Worm (Caenorhabditis elegans) whole organism, L2 larva: ENCODE measurements around the gene fcd-2.

Experiments
- C34F6.9 ChIP-seq: fragments of 150-350 bp; optimal IDR thresholded peaks from 2 replicates; lab custom pipeline; 2014; ENCODE audit warnings: missing biosample characterization, missing genetic modification characterization
- F13H6.1 ChIP-seq: sonication (generic microtip); optimal IDR thresholded peaks from 2 replicates; lab custom pipeline; 2016; ENCODE audit warnings: missing genetic modification characterization, missing compliant biosample characterization
- R02D3.7 ChIP-seq: fragments of 150-350 bp; optimal IDR thresholded peaks from 2 replicates; lab custom pipeline; 2014; ENCODE audit warnings: missing biosample characterization, missing genetic modification characterization
- Y55F3AM.14 ChIP-seq: fragments of 200-800 bp; sonication (Bioruptor generic); optimal IDR thresholded peaks from 2 replicates; lab custom pipeline; 2018; ENCODE audit warnings: mild to moderate bottlenecking, missing genetic modification characterization, missing compliant biosample characterization
- aly-2 ChIP-seq: fragments of 150-350 bp; optimal IDR thresholded peaks from 2 replicates; lab custom pipeline; 2014; ENCODE audit warnings: missing biosample characterization, missing genetic modification characterization
- ama-1 ChIP-seq: fragments of 150-350 bp; optimal IDR thresholded peaks from 2 replicates; lab custom pipeline; 2018; ENCODE audit warnings: inconsistent platforms
- ceh-16 ChIP-seq: fragments of 150-350 bp; optimal IDR thresholded peaks from 2 replicates; lab custom pipeline; 2014; ENCODE audit warnings: missing biosample characterization, missing genetic modification characterization
- ceh-82 ChIP-seq: fragments of 150-350 bp; optimal IDR thresholded peaks from 2 replicates; lab custom pipeline; 2014; ENCODE audit warnings: missing biosample characterization, missing genetic modification characterization
- crh-2 ChIP-seq: sonication (generic microtip); optimal IDR thresholded peaks from 2 replicates; lab custom pipeline; 2017; ENCODE audit warnings: missing biosample characterization, missing genetic modification characterization
- dmd-4 ChIP-seq: sonication (generic microtip); optimal IDR thresholded peaks from 2 replicates; lab custom pipeline; 2017; ENCODE audit warnings: missing biosample characterization, missing genetic modification characterization
- egl-27 ChIP-seq: sonication (generic microtip); optimal IDR thresholded peaks from 3 replicates; lab custom pipeline; 2017; ENCODE audit warnings: missing biosample characterization, missing genetic modification reagents, missing genetic modification characterization
- elt-1 ChIP-seq: fragments of 150-350 bp; optimal IDR thresholded peaks from 2 replicates; lab custom pipeline; 2014; ENCODE audit warnings: missing biosample characterization, missing genetic modification characterization
- elt-3 ChIP-seq: sonication (generic microtip); optimal IDR thresholded peaks from 2 replicates; lab custom pipeline; 2017; ENCODE audit warnings: missing biosample characterization, missing genetic modification characterization
- fos-1 ChIP-seq: fragments of 150-350 bp; optimal IDR thresholded peaks from 2 replicates; lab custom pipeline; 2014; ENCODE audit warnings: missing biosample characterization, missing genetic modification characterization
- gmeb-1 ChIP-seq: fragments of 150-350 bp; optimal IDR thresholded peaks from 2 replicates; lab custom pipeline; 2014; ENCODE audit warnings: missing biosample characterization, missing genetic modification characterization
- lin-11 ChIP-seq: fragments of 150-350 bp; sonication (generic microtip); optimal IDR thresholded peaks from 2 replicates; lab custom pipeline; 2014; ENCODE audit warnings: missing biosample characterization, missing genetic modification characterization, inconsistent platforms, mixed read lengths
- lin-13 ChIP-seq: fragments of 150-350 bp; optimal IDR thresholded peaks from 2 replicates; lab custom pipeline; 2014; ENCODE audit warnings: missing biosample characterization, missing genetic modification reagents, missing genetic modification characterization
- lin-39 ChIP-seq: fragments of 150-350 bp; optimal IDR thresholded peaks from 2 replicates; lab custom pipeline; 2014; ENCODE audit warnings: missing biosample characterization, missing genetic modification reagents, missing genetic modification characterization
- lsy-2 ChIP-seq, 2 experiments: fragments of 150-350 bp in 1 of 2; sonication (generic microtip) in 1 of 2; optimal IDR thresholded peaks; 2 replicates each; lab custom pipeline; 2014 to 2017; ENCODE audit warnings: missing biosample characterization in 2 of 2, missing genetic modification characterization in 2 of 2
- mab-5 ChIP-seq: fragments of 150-350 bp; optimal IDR thresholded peaks from 2 replicates; lab custom pipeline; 2014; ENCODE audit warnings: missing biosample characterization, missing genetic modification characterization
- mdl-1 ChIP-seq, 2 experiments: fragments of 150-350 bp in 1 of 2; sonication (generic microtip) in 1 of 2; optimal IDR thresholded peaks; 2 replicates each; lab custom pipeline; 2017; ENCODE audit warnings: missing biosample characterization in 2 of 2, missing genetic modification characterization in 2 of 2
- nhr-129 ChIP-seq: fragments of 150-350 bp; optimal IDR thresholded peaks from 2 replicates; lab custom pipeline; 2014; ENCODE audit warnings: missing biosample characterization, missing genetic modification characterization
- nhr-21 ChIP-seq: fragments of 150-350 bp; optimal IDR thresholded peaks from 2 replicates; lab custom pipeline; 2014; ENCODE audit warnings: missing biosample characterization, missing genetic modification characterization
- nhr-23 ChIP-seq: fragments of 150-350 bp; optimal IDR thresholded peaks from 2 replicates; lab custom pipeline; 2014; ENCODE audit warnings: missing biosample characterization, missing genetic modification reagents, missing genetic modification characterization
- nhr-237 ChIP-seq: fragments of 150-350 bp; optimal IDR thresholded peaks from 2 replicates; lab custom pipeline; 2014; ENCODE audit warnings: missing biosample characterization, missing genetic modification characterization
- nhr-25 ChIP-seq: fragments of 150-350 bp; sonication (generic microtip); optimal IDR thresholded peaks from 3 replicates; lab custom pipeline; 2014; ENCODE audit warnings: missing biosample characterization, missing genetic modification characterization
- nhr-6 ChIP-seq: fragments of 150-350 bp; optimal IDR thresholded peaks from 2 replicates; lab custom pipeline; 2014; ENCODE audit warnings: missing biosample characterization, missing genetic modification characterization
- peb-1 ChIP-seq: fragments of 150-350 bp; optimal IDR thresholded peaks from 2 replicates; lab custom pipeline; 2014; ENCODE audit warnings: missing biosample characterization, missing genetic modification characterization
- sem-4 ChIP-seq: fragments of 150-350 bp; optimal IDR thresholded peaks from 2 replicates; lab custom pipeline; 2014; ENCODE audit warnings: missing biosample characterization, missing genetic modification reagents, missing genetic modification characterization
- skn-1 ChIP-seq: sonication (generic microtip); optimal IDR thresholded peaks from 2 replicates; lab custom pipeline; 2017; ENCODE audit warnings: missing biosample characterization, missing genetic modification characterization
- sma-3 ChIP-seq: sonication (generic microtip); optimal IDR thresholded peaks from 2 replicates; lab custom pipeline; 2016; ENCODE audit warnings: missing genetic modification reagents, missing genetic modification characterization, missing compliant biosample characterization
- sma-9 ChIP-seq, 2 experiments: fragments of 150-350 bp in 1 of 2; sonication (generic microtip) in 1 of 2; optimal IDR thresholded peaks; 2 replicates each; lab custom pipeline; 2014 to 2016; ENCODE audit warnings: missing genetic modification characterization in 2 of 2, mild to moderate bottlenecking in 1 of 2, missing biosample characterization in 1 of 2, missing compliant biosample characterization in 1 of 2, missing genetic modification reagents in 1 of 2, moderate library complexity in 1 of 2
- snpc-4 ChIP-seq: fragments of 150-350 bp; optimal IDR thresholded peaks from 2 replicates; lab custom pipeline; 2014; ENCODE audit warnings: missing biosample characterization, missing genetic modification characterization
- unc-39 ChIP-seq: fragments of 150-350 bp; optimal IDR thresholded peaks from 2 replicates; lab custom pipeline; 2014; ENCODE audit warnings: missing biosample characterization, missing genetic modification characterization
- unc-55 ChIP-seq: fragments of 150-350 bp; sonication (generic microtip); optimal IDR thresholded peaks from 3 replicates; lab custom pipeline; 2014; ENCODE audit warnings: missing biosample characterization, missing genetic modification reagents, missing genetic modification characterization
- zag-1 ChIP-seq: fragments of 150-350 bp; optimal IDR thresholded peaks from 2 replicates; lab custom pipeline; 2014; ENCODE audit warnings: missing biosample characterization, missing genetic modification characterization
- ztf-1 ChIP-seq: fragments of 200-800 bp; sonication (Bioruptor generic); conservative IDR thresholded peaks from 2 replicates; pipeline ENCODE4 v1.3.6; 2022; ENCODE audit warnings: missing genetic modification characterization, missing compliant biosample characterization
- ztf-11 ChIP-seq: sonication (generic microtip); optimal IDR thresholded peaks from 2 replicates; lab custom pipeline; 2017; ENCODE audit warnings: missing biosample characterization, missing genetic modification characterization
- ztf-4 ChIP-seq: fragments of 150-350 bp; optimal IDR thresholded peaks from 2 replicates; lab custom pipeline; 2014; ENCODE audit warnings: missing biosample characterization, missing genetic modification characterization

Gene fcd-2

ce11 chrIV:15028386-15028785 lies 2.9 kb downstream of the fcd-2 start:
- TF ChIP-seq gmeb-1 (tag; lab: Kevin White, UChicago) = no peak
- TF ChIP-seq peb-1 (tag; lab: Kevin White, UChicago) = no peak
- no peak for TF ChIP-seq mab-5 (tag; lab: Kevin White, UChicago)
- TF ChIP-seq unc-39 (tag; lab: Kevin White, UChicago) = no peak
- no peak for TF ChIP-seq ceh-82 (tag; lab: Kevin White, UChicago)
- TF ChIP-seq nhr-237 = no peak
- no peak for TF ChIP-seq elt-1 (tag; lab: Kevin White, UChicago)
- TF ChIP-seq ztf-11 = no peak
- TF ChIP-seq ztf-4 (tag; lab: Kevin White, UChicago) = no peak
- no peak for TF ChIP-seq mdl-1 (tag; optimal IDR thresholded peaks at IDR 0.05; lab: Kevin White, UChicago)
- no peak for TF ChIP-seq ceh-16 (tag; lab: Kevin White, UChicago)
- no peak for TF ChIP-seq nhr-21
- no peak for TF ChIP-seq egl-27 (tag; lab: Kevin White, UChicago)
- no peak for TF ChIP-seq zag-1 (tag; lab: Kevin White, UChicago)
- TF ChIP-seq nhr-23 (tag; lab: Kevin White, UChicago) = no peak
- no peak for TF ChIP-seq lsy-2 (tag; optimal IDR thresholded peaks at IDR 0.05; lab: Kevin White, UChicago)
- no peak for TF ChIP-seq elt-3 (tag; lab: Kevin White, UChicago)
- no peak for TF ChIP-seq snpc-4
- TF ChIP-seq lin-39 (tag; lab: Kevin White, UChicago) = no peak
- no peak for TF ChIP-seq ztf-1 (GFP tag; lab: Robert Waterston, UW)

DNA sequence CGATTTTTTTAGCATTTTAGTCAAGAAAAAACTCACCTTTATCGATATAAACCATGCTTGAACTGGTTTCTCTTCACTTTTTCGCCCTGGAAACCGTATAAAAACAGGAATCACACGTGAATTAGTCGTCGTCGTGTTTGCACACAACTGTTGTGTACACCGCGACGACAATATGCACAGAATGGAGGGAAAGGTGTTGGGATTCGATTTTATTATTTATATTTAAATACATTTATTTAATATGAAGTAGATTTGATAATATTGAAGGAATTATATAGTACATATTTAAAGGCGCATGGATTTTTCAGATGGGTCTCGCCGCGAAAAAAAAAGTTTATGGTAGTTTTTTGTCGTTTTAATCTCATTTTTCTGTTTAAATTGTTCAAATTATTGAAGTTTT lies 3.4 kb downstream of the fcd-2 start, which contains the start of gene Y41E3.8:
Y41E3.8 (minus strand) TSS at position 88 of the 400 bp plus-strand sequence.
- peak in 1 of 2 experiments; percentile 54 for TF ChIP-seq lsy-2 (tag; optimal IDR thresholded peaks at IDR 0.05; lab: Kevin White, UChicago)
- peak; percentile 10 for TF ChIP-seq nhr-21
- TF ChIP-seq skn-1 (tag; lab: Kevin White, UChicago) = no peak
- peak; percentile 55 for TF ChIP-seq gmeb-1 (tag; lab: Kevin White, UChicago)
- TF ChIP-seq elt-3 (tag; lab: Kevin White, UChicago) = no peak
- no peak for TF ChIP-seq ama-1 (lab: Kevin White, UChicago)
- TF ChIP-seq mdl-1 (tag; optimal IDR thresholded peaks at IDR 0.05; lab: Kevin White, UChicago) = peak in 1 of 2 experiments; percentile 8
- TF ChIP-seq C34F6.9 (tag; lab: Kevin White, UChicago) = peak; percentile 16
- no peak for TF ChIP-seq R02D3.7 (tag; lab: Kevin White, UChicago)
- TF ChIP-seq nhr-129 (tag; lab: Kevin White, UChicago) = peak; percentile 62
- TF ChIP-seq nhr-237 = no peak
- peak; percentile 35 for TF ChIP-seq unc-55 (GFP tag; lab: Kevin White, UChicago)
- no peak for TF ChIP-seq Y55F3AM.14
- TF ChIP-seq ceh-82 (tag; lab: Kevin White, UChicago) = no peak
- TF ChIP-seq nhr-25 (tag; lab: Kevin White, UChicago) = peak; percentile 6
- TF ChIP-seq fos-1 (tag; lab: Kevin White, UChicago) = no peak
- TF ChIP-seq ztf-4 (tag; lab: Kevin White, UChicago) = no peak
- no peak for TF ChIP-seq sma-3 (GFP tag; lab: Kevin White, UChicago)
- TF ChIP-seq, all 48 proteins: peak for 8

ce11 chrIV:15029565-15029964 lies 4.1 kb downstream of the fcd-2 start:
- TF ChIP-seq mdl-1 (tag; optimal IDR thresholded peaks at IDR 0.05; lab: Kevin White, UChicago) = no peak
- TF ChIP-seq ama-1 (lab: Kevin White, UChicago) = no peak
- no peak for TF ChIP-seq C34F6.9 (tag; lab: Kevin White, UChicago)
- TF ChIP-seq nhr-6 (tag; lab: Kevin White, UChicago) = no peak
- no peak for TF ChIP-seq mab-5 (tag; lab: Kevin White, UChicago)
- TF ChIP-seq sma-3 (GFP tag; lab: Kevin White, UChicago) = no peak
- no peak for TF ChIP-seq F13H6.1 (tag; lab: Kevin White, UChicago)

DNA sequence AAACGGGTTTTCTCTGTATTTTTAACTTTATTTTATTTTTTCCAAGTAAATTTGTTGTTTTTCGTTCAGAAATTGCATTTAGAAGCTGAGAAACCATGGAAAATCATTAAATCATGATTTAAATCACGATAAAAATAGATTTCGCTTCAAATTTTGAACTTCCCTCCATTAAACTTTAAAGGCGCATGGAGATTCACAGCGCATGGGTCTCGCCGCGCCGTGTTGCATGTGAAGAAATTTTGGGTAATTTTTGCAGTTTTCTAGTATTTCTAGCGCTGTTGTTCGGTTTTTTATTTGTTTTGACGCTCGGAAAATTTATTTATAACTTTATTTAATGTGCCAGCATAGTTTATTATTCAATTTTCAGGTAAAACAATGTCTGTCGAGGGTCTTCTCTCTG lies 11.5 kb downstream of the fcd-2 start, which contains the start of gene eef-1B.2:
eef-1B.2 (plus strand) TSS at position 358 of the 400 bp plus-strand sequence.
- TF ChIP-seq unc-55 (GFP tag; lab: Kevin White, UChicago) (peak; percentile 79), crh-2 (tag; lab: Kevin White, UChicago) (peak; percentile 59), lsy-2 (tag; optimal IDR thresholded peaks at IDR 0.05; lab: Kevin White, UChicago) (peak; percentile 42 to 79), lin-13 (peak; percentile 62), mab-5 (tag; lab: Kevin White, UChicago) (peak; percentile 10), sma-9 (GFP tag; optimal IDR thresholded peaks at IDR 0.05; lab: Kevin White, UChicago) (no peak), sma-9 (tag; optimal IDR thresholded peaks at IDR 0.05; lab: Kevin White, UChicago) (no peak), C34F6.9 (tag; lab: Kevin White, UChicago) (peak; percentile 77), gmeb-1 (tag; lab: Kevin White, UChicago) (peak; percentile 91), ceh-82 (tag; lab: Kevin White, UChicago) (no peak), sma-3 (GFP tag; lab: Kevin White, UChicago) (peak; percentile 56), dmd-4 (no peak), nhr-21 (peak; percentile 8), nhr-25 (tag; lab: Kevin White, UChicago) (peak; percentile 53), fos-1 (tag; lab: Kevin White, UChicago) (peak; percentile 15), lin-11 (tag; lab: Kevin White, UChicago) (peak; percentile 35), snpc-4 (peak; percentile 6), sem-4 (tag; lab: Kevin White, UChicago) (peak; percentile 38), nhr-129 (tag; lab: Kevin White, UChicago) (peak; percentile 89), F13H6.1 (tag; lab: Kevin White, UChicago) (peak; percentile 21), aly-2 (tag; lab: Kevin White, UChicago) (no peak)
